Fruit fly (Drosophila melanogaster) whole organism, embryonic: ENCODE results near the gene Met75Cb.

Experiments
- CG12659 ChIP-seq: fragments of 200-800 bp; sonication (Bioruptor generic); optimal IDR thresholded peaks from 3 replicates; lab custom pipeline; 2017; ENCODE audit warnings: mild to moderate bottlenecking, missing biosample characterization, missing genetic modification reagents, missing genetic modification characterization
- CG7556 ChIP-seq: fragments of 200-800 bp; sonication (Bioruptor generic); optimal IDR thresholded peaks from 2 replicates; lab custom pipeline; 2017; ENCODE audit warnings: missing biosample characterization, mild to moderate bottlenecking, missing genetic modification characterization
- CoRest ChIP-seq: fragments of 200-800 bp; sonication (Bioruptor generic); optimal IDR thresholded peaks from 3 replicates; lab custom pipeline; 2018; ENCODE audit warnings: missing biosample characterization, mild to moderate bottlenecking, missing genetic modification characterization, moderate library complexity
- Mad ChIP-seq: fragments of 200-800 bp; sonication (Bioruptor generic); optimal IDR thresholded peaks from 2 replicates; lab custom pipeline; 2016; ENCODE audit warnings: missing biosample characterization, missing genetic modification characterization
- Taf1 ChIP-seq: fragments of 200-800 bp; sonication (Bioruptor generic); IDR thresholded peaks from 2 replicates; pipeline ENCODE4 v1.3.6; 2022; ENCODE audit warnings: missing biosample characterization, missing genetic modification characterization
- jigr1 ChIP-seq: fragments of 200-800 bp; sonication (Bioruptor generic); IDR thresholded peaks from 3 replicates; pipeline ENCODE4 v1.3.6; 2022; ENCODE audit warnings: missing biosample characterization, missing genetic modification characterization
- klu ChIP-seq: fragments of 200-800 bp; sonication (Bioruptor generic); IDR thresholded peaks from 2 replicates; pipeline ENCODE4 v1.3.6; 2022; ENCODE audit warnings: missing biosample characterization, missing genetic modification characterization
- otp ChIP-seq: fragments of 200-800 bp; sonication (Bioruptor generic); IDR thresholded peaks from 3 replicates; pipeline ENCODE4, ENCODE4 v1.3.6; 2022; ENCODE audit warnings: missing biosample characterization, missing genetic modification characterization
- pho ChIP-seq: fragments of 200-800 bp; sonication (Bioruptor generic); optimal IDR thresholded peaks from 2 replicates; lab custom pipeline; 2016; ENCODE audit warnings: missing biosample characterization, missing genetic modification characterization
- shn ChIP-seq: fragments of 200-800 bp; sonication (Bioruptor generic); optimal IDR thresholded peaks from 3 replicates; lab custom pipeline; 2016; ENCODE audit warnings: missing biosample characterization, missing genetic modification characterization
- tap ChIP-seq: fragments of 200-800 bp; optimal IDR thresholded peaks from 3 replicates; lab custom pipeline; 2019; ENCODE audit warnings: missing biosample characterization, mild to moderate bottlenecking, missing genetic modification characterization, moderate library complexity
- tup ChIP-seq: fragments of 200-800 bp; sonication (Bioruptor generic); optimal IDR thresholded peaks from 2 replicates; lab custom pipeline; 2016; ENCODE audit warnings: missing biosample characterization, mild to moderate bottlenecking, missing genetic modification characterization, moderate library complexity

The Met75Cb gene

dm6 chr3L:18423011-18423410, 46.4 kb downstream of the Met75Cb start (continued):
- TF ChIP-seq tup (GFP tag; lab: Kevin White, UChicago) = no peak
- TF ChIP-seq otp (GFP tag; lab: Robert Waterston, UW) = no peak
- TF ChIP-seq tap (tag; lab: Kevin White, UChicago) = no peak
- no peak for TF ChIP-seq jigr1 (GFP tag; lab: Robert Waterston, UW)
- no peak for TF ChIP-seq CoRest (tag; lab: Kevin White, UChicago)
- no peak for TF ChIP-seq Taf1
- no peak for TF ChIP-seq Mad
- TF ChIP-seq pho (GFP tag; lab: Kevin White, UChicago) = no peak
- no peak for TF ChIP-seq shn (GFP tag; lab: Kevin White, UChicago)
- TF ChIP-seq CG12659 (GFP tag; lab: Kevin White, UChicago) = no peak
- no peak for TF ChIP-seq klu
- TF ChIP-seq CG7556 (GFP tag; lab: Kevin White, UChicago) = no peak
